Fruit fly (Drosophila melanogaster) whole organism, wandering third instar larva: Measurements from ENCODE around the gene RpL9.

Experiments
- CrebA ChIP-seq: fragments of 200-800 bp; sonication (Bioruptor generic); optimal IDR thresholded peaks from 2 replicates; lab custom pipeline; 2016; ENCODE audit warnings: missing biosample characterization, mild to moderate bottlenecking, missing genetic modification characterization, borderline replicate concordance
- GATAd ChIP-seq: sonication (Bioruptor generic); optimal IDR thresholded peaks from 2 replicates; lab custom pipeline; 2016; ENCODE audit warnings: missing biosample characterization, missing genetic modification characterization
- Hr83 ChIP-seq: fragments of 200-300 bp; sonication (Bioruptor generic); optimal IDR thresholded peaks from 2 replicates; lab custom pipeline; 2016; ENCODE audit warnings: missing biosample characterization, mild to moderate bottlenecking, missing genetic modification characterization, moderate library complexity; ENCODE audit not compliant: poor library complexity, severe bottlenecking
- Rel ChIP-seq, 2 experiments: fragments of 200-800 bp; sonication (Bioruptor generic) in 1 of 2; optimal IDR thresholded peaks; 2 replicates in 1 of 2; 3 replicates in 1 of 2; lab custom pipeline; 2016 to 2019; ENCODE audit warnings: mild to moderate bottlenecking in 2 of 2, missing biosample characterization in 2 of 2, missing genetic modification characterization in 2 of 2, moderate library complexity in 1 of 2
- Vsx2 ChIP-seq: fragments of 200-300, 225-300 bp; sonication (Bioruptor generic); optimal IDR thresholded peaks from 2 replicates; lab custom pipeline; 2018; ENCODE audit warnings: missing biosample characterization, missing genetic modification characterization; ENCODE audit not compliant: partially characterized antibody
- dl ChIP-seq, 2 experiments: fragments of 175-275, 200-275 bp in 1 of 2; fragments of 200-275 bp in 1 of 2; sonication (Bioruptor generic); optimal IDR thresholded peaks; lab custom pipeline; 2018; ENCODE audit warnings: mild to moderate bottlenecking in 2 of 2, missing biosample characterization in 2 of 2, missing genetic modification characterization in 2 of 2, moderate library complexity in 2 of 2; ENCODE audit not compliant: partially characterized antibody in 2 of 2, insufficient read depth in 1 of 2
- psq ChIP-seq: fragments of 200-800 bp; sonication (Bioruptor generic); optimal IDR thresholded peaks from 3 replicates; lab custom pipeline; 2017; ENCODE audit warnings: missing biosample characterization, mild to moderate bottlenecking, missing genetic modification characterization, moderate library complexity

DNA sequence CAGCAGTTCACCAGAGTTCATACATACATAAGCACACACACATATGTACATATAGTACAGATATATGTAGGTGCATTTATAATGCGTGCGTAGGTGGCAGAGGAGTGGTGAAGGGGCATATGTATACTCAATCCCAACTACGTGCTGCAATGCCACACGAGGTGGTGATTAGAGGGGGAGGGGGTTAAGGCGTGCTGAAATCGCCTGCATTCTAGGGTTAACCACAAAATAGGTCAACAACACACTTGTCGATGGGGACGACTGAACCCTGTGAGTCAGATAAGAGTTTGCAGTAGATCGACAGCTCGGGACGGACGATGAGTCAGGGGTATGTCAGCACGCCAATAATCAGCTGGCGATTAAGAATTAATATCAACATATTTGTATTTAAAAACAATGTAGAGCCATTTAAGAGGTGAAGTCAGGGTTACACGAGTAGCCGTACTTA is 41.5 kb upstream of the RpL9 start:
- TF ChIP-seq Vsx2 (GFP tag; lab: Kevin White, UChicago) (no peak), psq (GFP tag; lab: Kevin White, UChicago) (peak; percentile 45), Rel (GFP tag; optimal IDR thresholded peaks at IDR 0.05; lab: Kevin White, UChicago) (no peak), Rel (tag; optimal IDR thresholded peaks at IDR 0.05; lab: Kevin White, UChicago) (no peak), CrebA (GFP tag; lab: Kevin White, UChicago) (no peak), GATAd (GFP tag; lab: Kevin White, UChicago) (no peak), Hr83 (GFP tag; lab: Kevin White, UChicago) (peak; percentile 25), dl (GFP tag; optimal IDR thresholded peaks at IDR 0.05; lab: Kevin White, UChicago; ENCODE audit: insufficient read depth in 1 of 2, partially characterized antibody in 2 of 2) (no peak)
